Worm (Caenorhabditis elegans) whole organism, L3 larva: ENCODE measurements around the gene rmd-1.

Experiments used
- ZK546.5 ChIP-seq: sonication (generic microtip); optimal IDR thresholded peaks from 2 replicates; lab custom pipeline; 2017; ENCODE audit warnings: missing biosample characterization, missing genetic modification characterization
- aly-2 ChIP-seq: fragments of 150-350 bp; optimal IDR thresholded peaks from 2 replicates; lab custom pipeline; 2014; ENCODE audit warnings: missing biosample characterization, missing genetic modification characterization
- ama-1 ChIP-seq: fragments of 150-350 bp; optimal IDR thresholded peaks from 2 replicates; lab custom pipeline; 2018
- ceh-28 ChIP-seq: fragments of 150-350 bp; optimal IDR thresholded peaks from 2 replicates; lab custom pipeline; 2014; ENCODE audit warnings: missing biosample characterization, missing genetic modification reagents, missing genetic modification characterization
- ceh-82 ChIP-seq: fragments of 150-350 bp; optimal IDR thresholded peaks from 2 replicates; lab custom pipeline; 2014; ENCODE audit warnings: missing biosample characterization, missing genetic modification characterization
- ceh-9 ChIP-seq: sonication (generic microtip); optimal IDR thresholded peaks from 2 replicates; lab custom pipeline; 2018; ENCODE audit warnings: missing biosample characterization, missing genetic modification characterization
- daf-12 ChIP-seq: fragments of 150-350 bp; optimal IDR thresholded peaks from 2 replicates; lab custom pipeline; 2014; ENCODE audit warnings: missing biosample characterization, missing genetic modification reagents, missing genetic modification characterization
- egl-27 ChIP-seq: sonication (generic microtip); optimal IDR thresholded peaks from 4 replicates; lab custom pipeline; 2017; ENCODE audit warnings: missing biosample characterization, missing genetic modification reagents, missing genetic modification characterization
- egl-5 ChIP-seq: fragments of 150-350 bp; optimal IDR thresholded peaks from 2 replicates; lab custom pipeline; 2017; ENCODE audit warnings: missing biosample characterization, missing genetic modification reagents, missing genetic modification characterization, inconsistent platforms
- elt-1 ChIP-seq: fragments of 150-350 bp; optimal IDR thresholded peaks from 2 replicates; lab custom pipeline; 2014; ENCODE audit warnings: missing biosample characterization, missing genetic modification characterization
- elt-2 ChIP-seq: sonication (generic microtip); optimal IDR thresholded peaks from 2 replicates; lab custom pipeline; 2016; ENCODE audit warnings: missing genetic modification reagents, mild to moderate bottlenecking, missing genetic modification characterization, missing compliant biosample characterization
- fkh-10 ChIP-seq: sonication (generic microtip); optimal IDR thresholded peaks from 2 replicates; lab custom pipeline; 2017; ENCODE audit warnings: missing biosample characterization, missing genetic modification reagents, missing genetic modification characterization
- fkh-2 ChIP-seq: fragments of 150-350 bp; optimal IDR thresholded peaks from 2 replicates; lab custom pipeline; 2014; ENCODE audit warnings: missing biosample characterization, missing genetic modification reagents, missing genetic modification characterization
- fos-1 ChIP-seq: fragments of 150-350 bp; optimal IDR thresholded peaks from 2 replicates; lab custom pipeline; 2014; ENCODE audit warnings: missing biosample characterization, missing genetic modification characterization
- hmg-11 ChIP-seq: sonication (generic microtip); optimal IDR thresholded peaks from 2 replicates; lab custom pipeline; 2016; ENCODE audit warnings: missing genetic modification characterization, missing compliant biosample characterization
- jun-1 ChIP-seq: fragments of 150-350 bp; optimal IDR thresholded peaks from 2 replicates; lab custom pipeline; 2014; ENCODE audit warnings: missing biosample characterization, missing genetic modification reagents, missing genetic modification characterization
- mdl-1 ChIP-seq: fragments of 150-350 bp; optimal IDR thresholded peaks from 2 replicates; lab custom pipeline; 2014; ENCODE audit warnings: missing biosample characterization, missing genetic modification characterization
- nfya-1 ChIP-seq: sonication (generic microtip); optimal IDR thresholded peaks from 2 replicates; lab custom pipeline; 2017; ENCODE audit warnings: missing genetic modification characterization, mild to moderate bottlenecking, missing compliant biosample characterization, antibody characterized with exemption, moderate library complexity; ENCODE audit not compliant: insufficient read depth
- nhr-11 ChIP-seq: fragments of 150-350 bp; optimal IDR thresholded peaks from 2 replicates; lab custom pipeline; 2014; ENCODE audit warnings: missing biosample characterization, missing genetic modification characterization
- nhr-12 ChIP-seq: fragments of 150-350 bp; optimal IDR thresholded peaks from 2 replicates; lab custom pipeline; 2014; ENCODE audit warnings: missing biosample characterization, missing genetic modification characterization
- nhr-23 ChIP-seq: fragments of 150-350 bp; optimal IDR thresholded peaks from 2 replicates; lab custom pipeline; 2014; ENCODE audit warnings: missing biosample characterization, missing genetic modification reagents, missing genetic modification characterization
- nhr-237 ChIP-seq: fragments of 150-350 bp; optimal IDR thresholded peaks from 2 replicates; lab custom pipeline; 2014; ENCODE audit warnings: missing biosample characterization, missing genetic modification characterization
- nhr-76 ChIP-seq: fragments of 150-350 bp; sonication (generic microtip); optimal IDR thresholded peaks from 5 replicates; lab custom pipeline; 2014; ENCODE audit warnings: missing biosample characterization, missing genetic modification characterization
- nhr-77 ChIP-seq: fragments of 150-350 bp; optimal IDR thresholded peaks from 2 replicates; lab custom pipeline; 2014; ENCODE audit warnings: missing biosample characterization, missing genetic modification characterization
- pha-4 ChIP-seq: fragments of 150-350 bp; optimal IDR thresholded peaks from 2 replicates; lab custom pipeline; 2014; ENCODE audit warnings: missing biosample characterization, missing genetic modification reagents, missing genetic modification characterization
- pqm-1 ChIP-seq: fragments of 150-350 bp; optimal IDR thresholded peaks from 2 replicates; lab custom pipeline; 2017; ENCODE audit warnings: missing biosample characterization, missing genetic modification characterization, inconsistent platforms
- skn-1 ChIP-seq: fragments of 150-350 bp; optimal IDR thresholded peaks from 2 replicates; lab custom pipeline; 2014; ENCODE audit warnings: missing biosample characterization, missing genetic modification characterization
- snpc-4 ChIP-seq: fragments of 150-350 bp; optimal IDR thresholded peaks from 2 replicates; lab custom pipeline; 2014; ENCODE audit warnings: missing biosample characterization, missing genetic modification characterization
- tbx-2 ChIP-seq: sonication (generic microtip); optimal IDR thresholded peaks from 2 replicates; lab custom pipeline; 2016; ENCODE audit warnings: mild to moderate bottlenecking, missing genetic modification characterization, missing compliant biosample characterization
- unc-62 ChIP-seq: fragments of 150-350 bp; sonication (generic microtip); optimal IDR thresholded peaks from 4 replicates; lab custom pipeline; 2014; ENCODE audit warnings: missing biosample characterization, missing genetic modification reagents, missing genetic modification characterization
- zag-1 ChIP-seq: fragments of 150-350 bp; optimal IDR thresholded peaks from 2 replicates; lab custom pipeline; 2014; ENCODE audit warnings: missing biosample characterization, missing genetic modification characterization

rmd-1 gene

ce11 chrIII:9734030-9734429 lies 24.9 kb upstream of the rmd-1 start:
- TF ChIP-seq zag-1 (tag; lab: Kevin White, UChicago) (no peak), hmg-11 (tag; lab: Kevin White, UChicago) (no peak), unc-62 (GFP tag; lab: Kevin White, UChicago) (no peak), snpc-4 (tag; lab: Kevin White, UChicago) (no peak), ceh-9 (tag; lab: Kevin White, UChicago) (no peak), ceh-82 (no peak), daf-12 (tag; lab: Kevin White, UChicago) (no peak), pqm-1 (tag; lab: Kevin White, UChicago) (no peak), fkh-2 (tag; lab: Kevin White, UChicago) (no peak)
- TF ChIP-seq, all 47 proteins: peak for 0

- TF ChIP-seq unc-62 (GFP tag; lab: Kevin White, UChicago) (no peak), ZK546.5 (tag; lab: Kevin White, UChicago) (no peak), pha-4 (tag; lab: Kevin White, UChicago) (peak; percentile 97)
Observed at ce11 chrIII:9735857-9736256, 23.0 kb upstream of the rmd-1 start, which contains the start of gene dao-6. Gene dao-6, minus strand, starts transcription at chrIII:9736201.

ce11 chrIII:9738954-9739353 lies 19.9 kb upstream of the rmd-1 start, which contains the start of gene hlh-4:
Gene hlh-4, minus strand, starts transcription at chrIII:9739054.
- TF ChIP-seq ceh-82 = no peak
- no peak for TF ChIP-seq skn-1 (tag; lab: Kevin White, UChicago)
- no peak for TF ChIP-seq egl-5 (tag; lab: Kevin White, UChicago)
- TF ChIP-seq nfya-1 (tag; lab: Kevin White, UChicago) = no peak
- no peak for TF ChIP-seq elt-2 (tag; lab: Kevin White, UChicago)
- no peak for TF ChIP-seq fkh-10 (GFP tag; lab: Kevin White, UChicago)
- no peak for TF ChIP-seq zag-1 (tag; lab: Kevin White, UChicago)
- TF ChIP-seq, all 47 proteins: peak for 0

ce11 chrIII:9740663-9741062 lies 18.2 kb upstream of the rmd-1 start:
- TF ChIP-seq nhr-237 (tag; lab: Kevin White, UChicago) = no peak
- no peak for TF ChIP-seq nhr-12
- no peak for TF ChIP-seq aly-2 (tag; lab: Kevin White, UChicago)
- no peak for TF ChIP-seq fos-1 (tag; lab: Kevin White, UChicago)
- no peak for TF ChIP-seq nhr-77
- TF ChIP-seq ceh-28 (tag; lab: Kevin White, UChicago) = no peak
- no peak for TF ChIP-seq mdl-1 (tag; lab: Kevin White, UChicago)
- no peak for TF ChIP-seq nhr-11 (tag; lab: Kevin White, UChicago)
- peak; percentile 87 for TF ChIP-seq nfya-1 (tag; lab: Kevin White, UChicago)

ce11 chrIII:9741985-9742384 lies 16.9 kb upstream of the rmd-1 start:
- TF ChIP-seq nfya-1 (tag; lab: Kevin White, UChicago) = peak; percentile 4
- no peak for TF ChIP-seq pha-4 (tag; lab: Kevin White, UChicago)

- TF ChIP-seq nhr-11 (tag; lab: Kevin White, UChicago) (no peak), egl-27 (tag; lab: Kevin White, UChicago) (no peak), jun-1 (tag; lab: Kevin White, UChicago) (no peak), nhr-237 (tag; lab: Kevin White, UChicago) (no peak), pha-4 (tag; lab: Kevin White, UChicago) (no peak), nhr-76 (tag; lab: Kevin White, UChicago) (no peak), elt-1 (tag; lab: Kevin White, UChicago) (no peak), nhr-23 (tag; lab: Kevin White, UChicago) (no peak), ZK546.5 (tag; lab: Kevin White, UChicago) (no peak)
Observed at ce11 chrIII:9743239-9743638, 15.7 kb upstream of the rmd-1 start, which contains the start of gene T05G5.1. Gene T05G5.1, minus strand, starts transcription at chrIII:9743339.

ce11 chrIII:9744525-9744924 lies 14.4 kb upstream of the rmd-1 start:
- TF ChIP-seq ama-1 (lab: Kevin White, UChicago) = no peak
- peak; percentile 31 for TF ChIP-seq nfya-1 (tag; lab: Kevin White, UChicago)
- TF ChIP-seq tbx-2 (tag; lab: Kevin White, UChicago) = no peak
- TF ChIP-seq, all 47 proteins: peak for 1
